Fruit fly (Drosophila melanogaster): ENCODE data around the gene mRpL13.

- no peak for TF ChIP-seq Crg-1 (GFP tag; optimal IDR thresholded peaks at IDR 0.05)
- TF ChIP-seq cic (GFP tag; optimal IDR thresholded peaks at IDR 0.05): no peak
- TF ChIP-seq bab1 (GFP tag; optimal IDR thresholded peaks at IDR 0.05): no peak
- no peak for TF ChIP-seq tj (GFP tag; optimal IDR thresholded peaks at IDR 0.05)
- no peak for TF ChIP-seq CG14711 (tag; optimal IDR thresholded peaks at IDR 0.05)
- TF ChIP-seq CG1620 (GFP tag; optimal IDR thresholded peaks at IDR 0.05): no peak
- no peak for TF ChIP-seq CG7045 (GFP tag; optimal IDR thresholded peaks at IDR 0.05)
- TF ChIP-seq CG5204 (GFP tag; optimal IDR thresholded peaks at IDR 0.05): no peak
- no peak for TF ChIP-seq CG11617 (GFP tag; optimal IDR thresholded peaks at IDR 0.05)
- no peak for TF ChIP-seq Mnt (GFP tag; optimal IDR thresholded peaks at IDR 0.05)
- no peak for TF ChIP-seq toe (GFP tag; optimal IDR thresholded peaks at IDR 0.05)
Observed at dm6 chr2L:18897992-18898391, 38.9 kb upstream of the mRpL13 start.

Data from whole organism, adult.